Worm (Caenorhabditis elegans) whole organism, late embryonic: ENCODE results near the gene eif-2A.

ENCODE experiments used
- T23F11.4 ChIP-seq: fragments of 200-800 bp; sonication (Bioruptor generic); optimal IDR thresholded peaks from 2 replicates; lab custom pipeline; 2018; ENCODE audit warnings: mild to moderate bottlenecking, missing genetic modification characterization, missing compliant biosample characterization
- Y22D7AL.16 ChIP-seq: sonication (generic microtip); optimal IDR thresholded peaks from 2 replicates; lab custom pipeline; 2016; ENCODE audit warnings: missing genetic modification characterization, missing compliant biosample characterization
- ama-1 ChIP-seq: fragments of 150-350 bp; optimal IDR thresholded peaks from 2 replicates; lab custom pipeline; 2014
- ceh-14 ChIP-seq: sonication (generic microtip); optimal IDR thresholded peaks from 2 replicates; lab custom pipeline; 2016; ENCODE audit warnings: missing genotype, missing genetic modification characterization, missing compliant biosample characterization
- ceh-22 ChIP-seq: sonication (generic microtip); optimal IDR thresholded peaks from 2 replicates; lab custom pipeline; 2017; ENCODE audit warnings: missing biosample characterization, missing genetic modification characterization
- ceh-24 ChIP-seq: sonication (generic microtip); optimal IDR thresholded peaks from 2 replicates; lab custom pipeline; 2016; ENCODE audit warnings: mild to moderate bottlenecking, missing genetic modification characterization, missing compliant biosample characterization
- ceh-30 ChIP-seq: fragments of 150-350 bp; optimal IDR thresholded peaks from 2 replicates; lab custom pipeline; 2014; ENCODE audit warnings: missing biosample characterization, missing genetic modification characterization
- ceh-31 ChIP-seq: sonication (generic microtip); optimal IDR thresholded peaks from 2 replicates; lab custom pipeline; 2016; ENCODE audit warnings: missing genetic modification characterization, missing compliant biosample characterization
- ceh-34 ChIP-seq: sonication (generic microtip); optimal IDR thresholded peaks from 2 replicates; lab custom pipeline; 2016; ENCODE audit warnings: mild to moderate bottlenecking, missing genetic modification characterization, missing compliant biosample characterization
- elt-2 ChIP-seq: sonication (generic microtip); optimal IDR thresholded peaks from 2 replicates; lab custom pipeline; 2016; ENCODE audit warnings: missing genetic modification reagents, missing genetic modification characterization, missing compliant biosample characterization
- elt-4 ChIP-seq: sonication (generic microtip); optimal IDR thresholded peaks from 2 replicates; lab custom pipeline; 2016; ENCODE audit warnings: missing genetic modification characterization, missing compliant biosample characterization
- ets-4 ChIP-seq: sonication (generic microtip); optimal IDR thresholded peaks from 2 replicates; lab custom pipeline; 2016; ENCODE audit warnings: missing genetic modification characterization, missing compliant biosample characterization
- gmeb-2 ChIP-seq: sonication (generic microtip); optimal IDR thresholded peaks from 2 replicates; lab custom pipeline; 2016; ENCODE audit warnings: missing genetic modification characterization, inconsistent platforms, missing compliant biosample characterization
- hlh-15 ChIP-seq: sonication (generic microtip); optimal IDR thresholded peaks from 2 replicates; lab custom pipeline; 2016; ENCODE audit warnings: missing genetic modification characterization, missing compliant biosample characterization
- hlh-30 ChIP-seq: sonication (generic microtip); optimal IDR thresholded peaks from 2 replicates; lab custom pipeline; 2017; ENCODE audit warnings: antibody characterized with exemption, missing genetic modification characterization, missing compliant biosample characterization; ENCODE audit not compliant: insufficient read depth
- hlh-6 ChIP-seq: sonication (generic microtip); optimal IDR thresholded peaks from 2 replicates; lab custom pipeline; 2016; ENCODE audit warnings: missing genotype, missing genetic modification characterization, missing compliant biosample characterization
- mec-3 ChIP-seq: sonication (generic microtip); optimal IDR thresholded peaks from 2 replicates; lab custom pipeline; 2016; ENCODE audit warnings: borderline replicate concordance, missing genetic modification characterization, missing compliant biosample characterization
- nfya-1 ChIP-seq: sonication (generic microtip); optimal IDR thresholded peaks from 2 replicates; lab custom pipeline; 2017; ENCODE audit warnings: missing genetic modification characterization, mild to moderate bottlenecking, missing compliant biosample characterization, antibody characterized with exemption, moderate library complexity
- pat-9 ChIP-seq: fragments of 200-800 bp; sonication (Bioruptor generic); optimal IDR thresholded peaks from 2 replicates; lab custom pipeline; 2018; ENCODE audit warnings: mild to moderate bottlenecking, missing genetic modification characterization, moderate library complexity, missing compliant biosample characterization
- pha-2 ChIP-seq: sonication (generic microtip); optimal IDR thresholded peaks from 2 replicates; lab custom pipeline; 2017; ENCODE audit warnings: mild to moderate bottlenecking, missing genetic modification characterization, missing compliant biosample characterization
- pha-4 ChIP-seq: fragments of 150-350 bp; optimal IDR thresholded peaks from 2 replicates; lab custom pipeline; 2018; ENCODE audit warnings: missing biosample characterization, missing genetic modification reagents, missing genetic modification characterization
- pros-1 ChIP-seq: fragments of 150-350 bp; optimal IDR thresholded peaks from 2 replicates; lab custom pipeline; 2014; ENCODE audit warnings: missing biosample characterization, missing genetic modification reagents, missing genetic modification characterization
- ref-2 ChIP-seq: sonication (generic microtip); optimal IDR thresholded peaks from 2 replicates; lab custom pipeline; 2016; ENCODE audit warnings: missing genetic modification characterization, missing compliant biosample characterization
- rnt-1 ChIP-seq: sonication (generic microtip); optimal IDR thresholded peaks from 2 replicates; lab custom pipeline; 2016; ENCODE audit warnings: missing genetic modification characterization, missing compliant biosample characterization
- sox-2 ChIP-seq: fragments of 200-800 bp; sonication (Bioruptor generic); IDR thresholded peaks from 2 replicates; pipeline ENCODE4 v1.3.6; 2022; ENCODE audit warnings: missing genetic modification reagents, missing genetic modification characterization, missing compliant biosample characterization
- sox-4 ChIP-seq: sonication (generic microtip); optimal IDR thresholded peaks from 2 replicates; lab custom pipeline; 2017; ENCODE audit warnings: mild to moderate bottlenecking, missing genetic modification characterization, inconsistent platforms, missing compliant biosample characterization
- tbx-2 ChIP-seq: sonication (generic microtip); optimal IDR thresholded peaks from 2 replicates; lab custom pipeline; 2016; ENCODE audit warnings: missing genetic modification characterization, missing compliant biosample characterization
- tbx-7 ChIP-seq: sonication (generic microtip); optimal IDR thresholded peaks from 2 replicates; lab custom pipeline; 2016; ENCODE audit warnings: missing genotype, missing genetic modification characterization, missing compliant biosample characterization
- ttx-3 ChIP-seq: sonication (generic microtip); optimal IDR thresholded peaks from 2 replicates; lab custom pipeline; 2016; ENCODE audit warnings: missing genetic modification reagents, missing genetic modification characterization, missing compliant biosample characterization
- unc-3 ChIP-seq, 2 experiments: fragments of 200-800 bp in 1 of 2; sonication (Bioruptor generic) in 1 of 2; sonication (generic microtip) in 1 of 2; conservative IDR thresholded peaks in 1 of 2; optimal IDR thresholded peaks in 1 of 2; 2 replicates each; pipeline versions ENCODE4 v1.3.6 to Lab custom; 2016 to 2022; ENCODE audit warnings: missing compliant biosample characterization in 2 of 2, missing genetic modification characterization in 2 of 2, missing genetic modification reagents in 1 of 2
- unc-42 ChIP-seq: sonication (generic microtip); optimal IDR thresholded peaks from 2 replicates; lab custom pipeline; 2016; ENCODE audit warnings: missing genotype, missing genetic modification characterization, missing compliant biosample characterization
- unc-55 ChIP-seq: sonication (generic microtip); optimal IDR thresholded peaks from 2 replicates; lab custom pipeline; 2017; ENCODE audit warnings: missing biosample characterization, missing genetic modification reagents, missing genetic modification characterization

eif-2A gene

ce11 chrII:10416332-10416863 is at the start of gene eif-2A:
Gene eif-2A (plus strand): TSS chrII:10416800.
- TF ChIP-seq unc-42 (tag; lab: Kevin White, UChicago) (peak; percentile 41), hlh-30 (peak; percentile 38), ets-4 (no peak)
- TF ChIP-seq, all 69 proteins: peak for 2

ce11 chrII:10367202-10367601 is 49.4 kb upstream of the eif-2A start, which contains the start of gene ceh-57:
Gene ceh-57 (minus strand): TSS chrII:10367296.
- TF ChIP-seq pros-1 (tag; lab: Kevin White, UChicago) = no peak
- no peak for TF ChIP-seq ceh-24 (tag; lab: Kevin White, UChicago)
- peak; percentile 36 for TF ChIP-seq ama-1 (lab: Kevin White, UChicago)

ce11 chrII:10369547-10370028 is 47.0 kb upstream of the eif-2A start, which contains the start of gene ceh-58:
Gene ceh-58 (minus strand): TSS chrII:10369597.
- TF ChIP-seq pat-9 (no peak), ceh-30 (tag; lab: Kevin White, UChicago) (no peak), ceh-22 (tag; lab: Kevin White, UChicago) (no peak), ceh-34 (no peak), sox-2 (GFP tag; lab: Robert Waterston, UW) (no peak), rnt-1 (tag; lab: Kevin White, UChicago) (no peak), hlh-15 (tag; lab: Kevin White, UChicago) (no peak), T23F11.4 (no peak), unc-3 (GFP tag; conservative IDR thresholded peaks at IDR 0.05; lab: Robert Waterston, UW) (no peak), unc-3 (tag; optimal IDR thresholded peaks at IDR 0.05; lab: Kevin White, UChicago) (no peak), nfya-1 (tag; lab: Kevin White, UChicago) (no peak), unc-55 (no peak), Y22D7AL.16 (tag; lab: Kevin White, UChicago) (no peak), unc-42 (tag; lab: Kevin White, UChicago) (peak; percentile 90), pha-2 (no peak), ets-4 (no peak), pha-4 (tag; lab: Kevin White, UChicago) (no peak), ceh-31 (tag; lab: Kevin White, UChicago) (peak; percentile 48), ceh-14 (tag; lab: Kevin White, UChicago) (peak; percentile 46)

DNA sequence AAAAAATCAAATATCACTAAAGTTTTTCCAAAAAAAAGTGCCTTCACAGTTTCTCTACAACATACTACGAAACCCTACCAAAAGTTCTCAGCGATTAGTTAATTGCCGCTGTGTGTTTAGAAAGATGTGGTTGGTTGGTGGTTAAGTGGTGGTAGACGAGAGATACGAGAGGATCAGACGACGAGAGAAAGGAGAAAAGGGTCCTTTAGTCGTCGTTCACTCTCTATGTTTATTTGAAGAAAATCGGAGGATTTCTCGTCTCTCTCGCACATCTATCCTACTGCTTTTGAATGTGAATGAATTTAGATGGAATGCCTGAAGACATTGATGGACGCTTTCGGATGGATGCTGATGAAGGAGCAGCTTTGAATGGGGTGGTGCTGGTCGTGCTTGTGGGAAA is 45.8 kb upstream of the eif-2A start:
- TF ChIP-seq unc-42 (tag; lab: Kevin White, UChicago) (peak; percentile 51), unc-55 (peak; percentile 46), hlh-30 (no peak), elt-4 (tag; lab: Kevin White, UChicago) (no peak), nfya-1 (tag; lab: Kevin White, UChicago) (peak; percentile 65), ceh-31 (tag; lab: Kevin White, UChicago) (peak; percentile 66)

ce11 chrII:10373016-10373415 is 43.6 kb upstream of the eif-2A start:
- TF ChIP-seq ceh-22 (tag; lab: Kevin White, UChicago) = no peak

DNA sequence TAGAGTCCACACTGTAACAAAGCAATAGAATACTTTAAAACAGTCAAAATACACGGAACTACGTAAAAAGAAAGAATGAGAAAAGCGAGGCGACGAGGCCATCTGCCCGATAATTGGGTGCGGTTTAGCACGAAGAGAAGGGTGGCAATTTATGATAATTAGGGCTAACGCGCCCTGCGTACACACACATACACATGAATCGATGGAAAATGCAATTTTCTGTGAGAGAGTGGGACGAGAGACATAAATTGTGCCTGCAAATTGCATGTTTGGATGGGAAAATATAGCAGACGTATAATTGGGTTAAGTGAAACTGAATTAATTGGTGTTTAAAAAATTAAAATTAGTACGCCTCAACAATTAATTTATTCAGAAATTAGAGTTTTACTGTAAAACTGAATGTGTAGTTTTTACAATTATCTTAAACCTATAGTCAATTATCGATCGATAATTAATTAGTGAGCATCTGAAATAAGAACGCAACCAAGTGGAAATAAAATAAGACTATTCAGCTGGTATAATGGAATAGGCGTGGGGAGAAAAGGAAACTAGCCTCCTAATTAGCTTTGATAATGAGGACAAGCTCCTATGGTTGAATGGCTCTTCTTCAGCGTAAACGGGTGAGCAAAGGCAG is 42.9 kb upstream of the eif-2A start:
- TF ChIP-seq sox-2 (GFP tag; lab: Robert Waterston, UW) (no peak), ceh-14 (tag; lab: Kevin White, UChicago) (peak; percentile 64), unc-42 (tag; lab: Kevin White, UChicago) (peak; percentile 99), gmeb-2 (tag; lab: Kevin White, UChicago) (no peak), ref-2 (tag; lab: Kevin White, UChicago) (no peak), ceh-30 (tag; lab: Kevin White, UChicago) (no peak), mec-3 (tag; lab: Kevin White, UChicago) (no peak), tbx-2 (tag; lab: Kevin White, UChicago) (peak; percentile 37), sox-4 (tag; lab: Kevin White, UChicago) (no peak), ttx-3 (tag; lab: Kevin White, UChicago) (peak; percentile 66), hlh-6 (no peak), nfya-1 (tag; lab: Kevin White, UChicago) (peak; percentile 20), elt-2 (tag; lab: Kevin White, UChicago) (no peak), ceh-31 (tag; lab: Kevin White, UChicago) (peak; percentile 84), pros-1 (tag; lab: Kevin White, UChicago) (no peak), tbx-7 (tag; lab: Kevin White, UChicago) (no peak)
